Worm (Caenorhabditis elegans) whole organism, L2 larva: ENCODE data around the gene R160.3.

ENCODE experiments used
- mdl-1 ChIP-seq, 2 experiments: fragments of 150-350 bp in 1 of 2; sonication (generic microtip) in 1 of 2; optimal IDR thresholded peaks; 2 replicates each; lab custom pipeline; 2017; ENCODE audit warnings: missing biosample characterization in 2 of 2, missing genetic modification characterization in 2 of 2
- nhr-6 ChIP-seq: fragments of 150-350 bp; optimal IDR thresholded peaks from 2 replicates; lab custom pipeline; 2014; ENCODE audit warnings: missing biosample characterization, missing genetic modification characterization

ce11 chrX:4371988-4372387 is 5.9 kb upstream of the R160.3 start, which contains the start of gene R160.14:
- TF ChIP-seq nhr-6 (no peak), mdl-1 (tag; optimal IDR thresholded peaks at IDR 0.05; lab: Kevin White, UChicago) (no peak)
